Fruit fly (Drosophila melanogaster) whole organism, prepupa: ENCODE data around the gene Hs2st.

Experiments used
- Blimp-1 ChIP-seq: fragments of 200-800 bp; sonication (Bioruptor generic); optimal IDR thresholded peaks from 3 replicates; lab custom pipeline; 2017; ENCODE audit warnings: missing biosample characterization, missing genetic modification characterization, mild to moderate bottlenecking, moderate library complexity, missing genetic modification reagents
- CG16779 ChIP-seq: fragments of 200-800 bp; sonication (Bioruptor generic); optimal IDR thresholded peaks from 3 replicates; lab custom pipeline; 2017; ENCODE audit warnings: missing biosample characterization, mild to moderate bottlenecking, missing genetic modification characterization
- CG3032 ChIP-seq: fragments of 200-800 bp; optimal IDR thresholded peaks from 2 replicates; lab custom pipeline; 2019; ENCODE audit warnings: missing biosample characterization, mild to moderate bottlenecking, missing genetic modification characterization, moderate library complexity
- CG32006 ChIP-seq: fragments of 200-800 bp; sonication (Bioruptor generic); optimal IDR thresholded peaks from 3 replicates; lab custom pipeline; 2017; ENCODE audit warnings: missing biosample characterization, mild to moderate bottlenecking, missing genetic modification characterization
- CG3919 ChIP-seq: fragments of 200-800 bp; sonication (Bioruptor generic); optimal IDR thresholded peaks from 3 replicates; lab custom pipeline; 2016; ENCODE audit warnings: missing biosample characterization, missing genetic modification characterization
- Eip78C ChIP-seq: fragments of 200-800 bp; sonication (Bioruptor generic); peaks from one replicate; lab custom pipeline; 2016; ENCODE audit warnings: missing biosample characterization, missing genetic modification characterization
- Hr4 ChIP-seq: fragments of 200-800 bp; sonication (Bioruptor generic); optimal IDR thresholded peaks from 3 replicates; lab custom pipeline; 2016; ENCODE audit warnings: missing biosample characterization, missing genetic modification characterization
- Met ChIP-seq: fragments of 200-800 bp; sonication (Bioruptor generic); optimal IDR thresholded peaks from 3 replicates; lab custom pipeline; 2016; ENCODE audit warnings: missing biosample characterization, missing genetic modification characterization
- Sox102F ChIP-seq: fragments of 200-800 bp; sonication (Bioruptor generic); optimal IDR thresholded peaks from 2 replicates; lab custom pipeline; 2016; ENCODE audit warnings: missing biosample characterization, mild to moderate bottlenecking, missing genetic modification characterization
- fkh ChIP-seq: fragments of 200-800 bp; sonication (Bioruptor generic); optimal IDR thresholded peaks from 3 replicates; lab custom pipeline; 2017; ENCODE audit warnings: missing biosample characterization, mild to moderate bottlenecking, missing genetic modification characterization, moderate library complexity
- ss ChIP-seq, 2 experiments: fragments of 200-800 bp; sonication (Bioruptor generic); optimal IDR thresholded peaks; 2 replicates in 1 of 2; 3 replicates in 1 of 2; lab custom pipeline; 2017 to 2018; ENCODE audit warnings: mild to moderate bottlenecking in 2 of 2, missing biosample characterization in 2 of 2, missing genetic modification characterization in 2 of 2, moderate library complexity in 1 of 2
- svp ChIP-seq: fragments of 200-800 bp; sonication (Bioruptor generic); peaks from one replicate; lab custom pipeline; 2016; ENCODE audit warnings: missing biosample characterization, missing genetic modification characterization

dm6 chr2L:19418017-19418416 lies 26.5 kb downstream of the Hs2st start, which contains the start of gene lectin-37Da:
- no peak for TF ChIP-seq Blimp-1
- no peak for TF ChIP-seq svp (GFP tag; lab: Kevin White, UChicago)
- TF ChIP-seq Hr4 (GFP tag; lab: Kevin White, UChicago), result no peak
- no peak for TF ChIP-seq CG16779 (tag; lab: Kevin White, UChicago)
- TF ChIP-seq Sox102F (GFP tag; lab: Kevin White, UChicago), result no peak
- no peak for TF ChIP-seq CG32006 (GFP tag; lab: Kevin White, UChicago)
- TF ChIP-seq fkh, result no peak
- TF ChIP-seq Eip78C, result no peak
- no peak for TF ChIP-seq CG3919 (GFP tag; lab: Kevin White, UChicago)
- TF ChIP-seq Met (GFP tag; lab: Kevin White, UChicago), result no peak
- TF ChIP-seq ss (GFP tag; optimal IDR thresholded peaks at IDR 0.05; lab: Kevin White, UChicago), result no peak
- TF ChIP-seq CG3032 (tag; lab: Kevin White, UChicago), result no peak
